Fruit fly (Drosophila melanogaster): Measurements from ENCODE around the gene bcn92.

Gene bcn92

dm6 chrX:2141159-2141853, 8.1 kb downstream of the bcn92 start, which contains the start of gene D2hgdh (continued):
- TF ChIP-seq dac (GFP tag; optimal IDR thresholded peaks at IDR 0.05) (no peak), spab (GFP tag; optimal IDR thresholded peaks at IDR 0.05) (no peak), topi (GFP tag; optimal IDR thresholded peaks at IDR 0.05) (peak; percentile 30), Hr39 (GFP tag; optimal IDR thresholded peaks at IDR 0.05) (peak; percentile 39), CG6276 (GFP tag; optimal IDR thresholded peaks at IDR 0.05) (no peak), Sox102F (GFP tag; optimal IDR thresholded peaks at IDR 0.05) (no peak), OdsH (GFP tag; optimal IDR thresholded peaks at IDR 0.05) (peak; percentile 10), CG11902 (GFP tag; optimal IDR thresholded peaks at IDR 0.05) (no peak), CG8319 (GFP tag; optimal IDR thresholded peaks at IDR 0.05) (no peak), Sox14 (GFP tag; optimal IDR thresholded peaks at IDR 0.05) (no peak), CG11294 (GFP tag; IDR thresholded peaks at IDR 0.05) (no peak), CG32006 (GFP tag; optimal IDR thresholded peaks at IDR 0.05) (no peak), CG10669 (GFP tag; optimal IDR thresholded peaks at IDR 0.05) (no peak), CG7368 (GFP tag; optimal IDR thresholded peaks at IDR 0.05) (no peak), esn (GFP tag; optimal IDR thresholded peaks at IDR 0.05) (peak; percentile 35), CG4318 (GFP tag; optimal IDR thresholded peaks at IDR 0.05) (no peak)

- TF ChIP-seq eg (GFP tag; IDR thresholded peaks at IDR 0.05) (peak; percentile 34; the same call in 1 of the 3 replicates), CG1621 (tag; optimal IDR thresholded peaks at IDR 0.05) (peak; percentile 37), CG34406 (GFP tag; optimal IDR thresholded peaks at IDR 0.05) (peak; percentile 12), dsx (GFP tag; optimal IDR thresholded peaks at IDR 0.05; ENCODE audit: poor library complexity, severe bottlenecking) (peak; percentile 29), CG11762 (GFP tag; optimal IDR thresholded peaks at IDR 0.05; ENCODE audit: insufficient read depth) (no peak), svp (GFP tag) (peak; percentile 67), CG6163 (GFP tag; IDR thresholded peaks at IDR 0.05) (peak; percentile 54; the same call in 2 of the 3 replicates), ss (GFP tag; optimal IDR thresholded peaks at IDR 0.05) (no peak), Met (GFP tag; optimal IDR thresholded peaks at IDR 0.05) (peak; percentile 6)
Observed at dm6 chrX:2140487-2140886, 9.0 kb downstream of the bcn92 start.

dm6 chrX:2139610-2140009, 9.8 kb downstream of the bcn92 start:
- no peak for TF ChIP-seq fkh (GFP tag; optimal IDR thresholded peaks at IDR 0.05)
- TF ChIP-seq esn (GFP tag; optimal IDR thresholded peaks at IDR 0.05): no peak
- TF ChIP-seq CG6792 (GFP tag; optimal IDR thresholded peaks at IDR 0.05): no peak
- no peak for TF ChIP-seq CG3919 (GFP tag; optimal IDR thresholded peaks at IDR 0.05)
- no peak for TF ChIP-seq CG11294 (GFP tag; IDR thresholded peaks at IDR 0.05)
- no peak for TF ChIP-seq CG6276 (GFP tag; optimal IDR thresholded peaks at IDR 0.05)
- TF ChIP-seq Met (GFP tag; optimal IDR thresholded peaks at IDR 0.05): no peak
- TF ChIP-seq Eip75B (GFP tag; optimal IDR thresholded peaks at IDR 0.05): no peak
- no peak for TF ChIP-seq CG8632 (GFP tag; optimal IDR thresholded peaks at IDR 0.05)
- no peak for TF ChIP-seq Hr39 (GFP tag; optimal IDR thresholded peaks at IDR 0.05)
- no peak for TF ChIP-seq CG34406 (GFP tag; optimal IDR thresholded peaks at IDR 0.05)
- TF ChIP-seq CG11902 (GFP tag; optimal IDR thresholded peaks at IDR 0.05): no peak

dm6 chrX:2138417-2138816, 11.0 kb downstream of the bcn92 start:
- TF ChIP-seq Eip78C (GFP tag) (peak; percentile 18), CG7368 (GFP tag; optimal IDR thresholded peaks at IDR 0.05) (no peak), CG10631 (GFP tag; optimal IDR thresholded peaks at IDR 0.05) (no peak), fd59A (GFP tag; optimal IDR thresholded peaks at IDR 0.05) (no peak), achi (GFP tag; optimal IDR thresholded peaks at IDR 0.05) (no peak), CG3032 (tag; optimal IDR thresholded peaks at IDR 0.05) (no peak), dsx (GFP tag; optimal IDR thresholded peaks at IDR 0.05; ENCODE audit: poor library complexity, severe bottlenecking) (no peak), Ets21C (GFP tag; optimal IDR thresholded peaks at IDR 0.05) (no peak), fkh (GFP tag; optimal IDR thresholded peaks at IDR 0.05) (peak; percentile 4)

Data from whole organism, prepupa.